Worm (Caenorhabditis elegans) whole organism, midembryonic: ENCODE results near the gene rme-6.
A peak's percentile ranks its signal among the peaks of the same experiment; 100 is the strongest.

Experiments
- T22C8.4 ChIP-seq: fragments of 200-800 bp; sonication (Bioruptor generic); IDR thresholded peaks from 2 replicates; pipeline ENCODE4 v1.3.6; 2022; ENCODE audit warnings: missing genetic modification characterization, missing compliant biosample characterization
- cog-1 ChIP-seq: sonication (generic microtip); optimal IDR thresholded peaks from 2 replicates; lab custom pipeline; 2016; ENCODE audit warnings: missing genetic modification characterization, missing compliant biosample characterization
- flt-1 ChIP-seq: fragments of 200-800 bp; sonication (Bioruptor generic); IDR thresholded peaks from 2 replicates; pipeline ENCODE4 v1.3.6; 2022; ENCODE audit warnings: missing genetic modification characterization, missing compliant biosample characterization
- klf-2 ChIP-seq: fragments of 200-800 bp; sonication (Bioruptor generic); conservative IDR thresholded peaks from 2 replicates; pipeline ENCODE4 v1.3.6; 2022; ENCODE audit warnings: missing genetic modification reagents, missing genetic modification characterization, missing compliant biosample characterization
- med-1 ChIP-seq: sonication (generic microtip); optimal IDR thresholded peaks from 2 replicates; lab custom pipeline; 2017; ENCODE audit warnings: missing genetic modification characterization, mild to moderate bottlenecking, missing compliant biosample characterization, antibody characterized with exemption, missing genetic modification reagents; ENCODE audit not compliant: insufficient read depth
- ref-1 ChIP-seq: fragments of 200-800 bp; sonication (Bioruptor generic); conservative IDR thresholded peaks from 2 replicates; pipeline ENCODE4 v1.3.6; 2022; ENCODE audit warnings: missing genetic modification reagents, missing genetic modification characterization, missing compliant biosample characterization
- tab-1 ChIP-seq: fragments of 200-800 bp; sonication (Bioruptor generic); IDR thresholded peaks from 2 replicates; pipeline ENCODE4 v1.3.6; 2022; ENCODE audit warnings: missing genetic modification characterization, missing compliant biosample characterization
- ztf-23 ChIP-seq: fragments of 200-800 bp; sonication (Bioruptor generic); IDR thresholded peaks from 2 replicates; pipeline ENCODE4 v1.3.6; 2022; ENCODE audit warnings: missing genetic modification reagents, missing genetic modification characterization, missing compliant biosample characterization
- ztf-29 ChIP-seq: fragments of 200-800 bp; sonication (Bioruptor generic); IDR thresholded peaks from 2 replicates; pipeline ENCODE4 v1.3.6; 2022; ENCODE audit warnings: missing genetic modification reagents, missing genetic modification characterization, missing compliant biosample characterization

Gene rme-6

DNA sequence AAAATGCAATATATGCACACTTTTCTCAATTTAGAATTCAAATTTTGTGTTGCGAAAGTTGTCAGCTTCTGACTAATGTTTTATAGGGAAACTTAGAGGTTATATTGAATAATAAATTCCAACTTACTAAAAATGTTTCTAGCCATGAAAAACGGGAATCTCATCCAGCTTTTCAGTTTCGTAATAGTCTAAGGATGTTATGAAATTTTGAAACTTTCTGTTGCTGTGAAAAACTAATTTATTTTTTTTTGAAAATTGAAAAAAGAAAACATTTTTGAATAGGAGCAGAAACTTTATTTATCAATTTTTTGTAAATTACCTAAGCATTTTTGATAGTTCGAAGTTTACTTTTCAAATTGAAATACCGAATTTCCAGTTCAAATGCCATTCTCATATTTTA, 24.6 kb downstream of the rme-6 start:
- no peak for TF ChIP-seq ref-1 (GFP tag; lab: Robert Waterston, UW)
- TF ChIP-seq ztf-29 (GFP tag; lab: Robert Waterston, UW) = no peak
- TF ChIP-seq cog-1 (tag; lab: Kevin White, UChicago) = no peak
- no peak for TF ChIP-seq flt-1 (GFP tag; lab: Robert Waterston, UW)
- TF ChIP-seq med-1 (GFP tag; lab: Kevin White, UChicago) = no peak
- TF ChIP-seq ztf-23 (GFP tag; lab: Robert Waterston, UW) = no peak
- TF ChIP-seq tab-1 = no peak
- TF ChIP-seq T22C8.4 (GFP tag; lab: Robert Waterston, UW) = no peak
- TF ChIP-seq klf-2 (GFP tag; lab: Robert Waterston, UW) = no peak

DNA sequence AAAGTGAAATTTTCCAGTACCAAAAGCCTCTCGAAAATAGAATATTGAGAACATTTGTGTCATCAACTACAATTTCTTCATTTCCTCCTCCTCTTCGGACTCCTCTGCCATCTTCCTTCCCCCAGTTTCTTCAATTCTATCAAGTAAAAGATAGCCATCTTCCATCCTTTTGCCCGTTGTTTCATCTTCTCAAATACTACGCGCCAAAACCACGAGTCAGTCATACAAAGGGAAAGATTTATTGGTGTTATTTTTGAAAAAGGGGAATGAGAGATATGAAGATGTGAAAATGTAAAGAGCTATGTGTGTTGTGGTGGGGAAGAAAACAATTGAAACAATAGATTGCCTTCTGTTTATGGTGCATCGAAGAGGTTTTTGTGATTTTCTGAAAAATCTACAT, 25.2 kb downstream of the rme-6 start:
- TF ChIP-seq T22C8.4 (GFP tag; lab: Robert Waterston, UW) = no peak
- no peak for TF ChIP-seq flt-1 (GFP tag; lab: Robert Waterston, UW)
- TF ChIP-seq ztf-23 (GFP tag; lab: Robert Waterston, UW) = no peak
- TF ChIP-seq tab-1 = no peak
- no peak for TF ChIP-seq klf-2 (GFP tag; lab: Robert Waterston, UW)
- no peak for TF ChIP-seq cog-1 (tag; lab: Kevin White, UChicago)
- TF ChIP-seq ztf-29 (GFP tag; lab: Robert Waterston, UW) = no peak
- TF ChIP-seq ref-1 (GFP tag; lab: Robert Waterston, UW) = no peak
- no peak for TF ChIP-seq med-1 (GFP tag; lab: Kevin White, UChicago)

DNA sequence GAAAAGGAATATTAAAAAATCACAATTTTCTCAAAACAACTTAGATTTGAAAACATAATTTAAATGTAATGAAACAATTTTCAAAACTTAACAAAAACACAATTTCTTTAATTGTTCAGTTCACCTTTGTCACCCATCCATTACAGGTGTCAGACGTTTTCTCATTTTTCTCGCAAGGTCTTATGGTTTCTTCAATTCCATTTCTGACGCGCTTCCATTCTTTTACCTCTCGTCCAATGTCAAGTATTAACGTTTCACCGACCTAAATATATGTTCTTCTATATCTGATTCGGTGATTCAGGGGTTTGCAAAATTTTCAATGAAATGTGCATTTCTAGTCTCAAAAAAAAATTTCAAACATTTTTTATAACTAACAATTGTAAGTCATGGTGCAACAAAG, 26.5 kb downstream of the rme-6 start:
- TF ChIP-seq ref-1 (GFP tag; lab: Robert Waterston, UW) (no peak), ztf-29 (GFP tag; lab: Robert Waterston, UW) (no peak), flt-1 (GFP tag; lab: Robert Waterston, UW) (no peak), T22C8.4 (GFP tag; lab: Robert Waterston, UW) (no peak), ztf-23 (GFP tag; lab: Robert Waterston, UW) (no peak), cog-1 (tag; lab: Kevin White, UChicago) (no peak), klf-2 (GFP tag; lab: Robert Waterston, UW) (no peak), med-1 (GFP tag; lab: Kevin White, UChicago) (no peak), tab-1 (no peak)

DNA sequence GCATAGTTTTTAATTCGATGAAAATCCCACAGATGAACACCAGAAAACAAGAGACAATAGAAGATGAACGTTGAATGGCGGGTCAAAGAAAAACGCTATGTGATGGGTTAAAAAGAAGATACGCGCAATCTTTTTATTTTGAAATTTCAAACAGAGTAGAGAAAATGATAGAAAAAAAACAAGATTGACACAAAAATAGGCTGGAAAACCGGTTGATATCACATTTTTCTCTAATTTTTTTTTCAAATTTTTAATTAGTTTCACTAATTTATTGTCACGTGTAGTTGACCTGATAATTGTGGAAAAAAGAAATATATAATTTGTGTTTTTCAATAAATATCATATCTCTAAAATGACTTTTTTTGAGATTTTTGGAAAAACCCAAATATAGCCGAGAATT, 27.2 kb downstream of the rme-6 start, which contains the start of gene C05D9.9:
Gene C05D9.9 (minus strand): TSS at position 101 of the 400 bp plus-strand sequence.
- TF ChIP-seq flt-1 (GFP tag; lab: Robert Waterston, UW) (no peak), med-1 (GFP tag; lab: Kevin White, UChicago) (no peak), ref-1 (GFP tag; lab: Robert Waterston, UW) (no peak), ztf-29 (GFP tag; lab: Robert Waterston, UW) (no peak), T22C8.4 (GFP tag; lab: Robert Waterston, UW) (no peak), tab-1 (no peak), ztf-23 (GFP tag; lab: Robert Waterston, UW) (no peak), klf-2 (GFP tag; lab: Robert Waterston, UW) (no peak), cog-1 (tag; lab: Kevin White, UChicago) (no peak)

DNA sequence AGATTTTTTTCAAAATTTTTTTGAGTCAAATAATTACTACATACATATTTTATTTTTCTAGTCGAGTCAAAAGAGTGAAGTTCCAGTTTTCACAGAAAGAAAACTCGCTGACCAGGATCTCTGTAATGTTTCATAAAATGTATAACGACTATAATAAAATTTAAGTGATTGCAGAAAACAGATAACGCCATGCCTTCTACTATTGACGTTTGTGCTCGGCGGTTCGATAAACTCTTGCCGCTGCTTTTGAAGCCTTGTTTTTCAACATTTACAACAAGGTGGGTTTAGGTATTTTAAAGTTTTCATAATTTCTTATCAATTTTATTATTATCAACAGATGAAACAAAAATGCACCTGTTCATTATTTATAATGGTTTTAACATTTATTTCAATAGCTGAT, 28.5 kb downstream of the rme-6 start, which contains the start of gene lmp-2:
Gene lmp-2 (plus strand): TSS at position 190 of the 400 bp plus-strand sequence.
- TF ChIP-seq cog-1 (tag; lab: Kevin White, UChicago) (no peak), flt-1 (GFP tag; lab: Robert Waterston, UW) (no peak), med-1 (GFP tag; lab: Kevin White, UChicago) (no peak), ztf-29 (GFP tag; lab: Robert Waterston, UW) (no peak), tab-1 (no peak), T22C8.4 (GFP tag; lab: Robert Waterston, UW) (no peak), klf-2 (GFP tag; lab: Robert Waterston, UW) (no peak), ref-1 (GFP tag; lab: Robert Waterston, UW) (no peak), ztf-23 (GFP tag; lab: Robert Waterston, UW) (no peak)

DNA sequence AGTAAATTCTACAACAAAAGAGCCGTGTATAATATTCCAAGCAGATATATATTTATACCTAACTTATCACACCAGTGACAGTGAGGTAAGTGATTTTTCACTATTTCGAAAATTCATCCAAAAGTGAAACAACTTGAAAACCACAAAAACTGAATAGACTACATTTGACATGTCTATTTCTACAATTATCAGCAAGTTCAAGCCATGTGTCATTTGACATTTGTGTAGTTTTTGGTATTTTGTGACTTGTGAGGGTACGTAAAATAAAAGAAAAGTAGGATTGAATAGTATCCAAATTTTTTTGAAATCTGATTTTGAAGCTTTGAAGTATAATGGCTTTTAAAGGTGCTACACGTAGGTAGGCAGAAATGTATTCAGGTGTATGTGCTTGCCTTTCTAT, 29.3 kb downstream of the rme-6 start:
- TF ChIP-seq flt-1 (GFP tag; lab: Robert Waterston, UW) (no peak), T22C8.4 (GFP tag; lab: Robert Waterston, UW) (no peak), ztf-29 (GFP tag; lab: Robert Waterston, UW) (no peak), med-1 (GFP tag; lab: Kevin White, UChicago) (no peak), klf-2 (GFP tag; lab: Robert Waterston, UW) (no peak), tab-1 (no peak), ref-1 (GFP tag; lab: Robert Waterston, UW) (no peak), cog-1 (tag; lab: Kevin White, UChicago) (no peak), ztf-23 (GFP tag; lab: Robert Waterston, UW) (no peak)

DNA sequence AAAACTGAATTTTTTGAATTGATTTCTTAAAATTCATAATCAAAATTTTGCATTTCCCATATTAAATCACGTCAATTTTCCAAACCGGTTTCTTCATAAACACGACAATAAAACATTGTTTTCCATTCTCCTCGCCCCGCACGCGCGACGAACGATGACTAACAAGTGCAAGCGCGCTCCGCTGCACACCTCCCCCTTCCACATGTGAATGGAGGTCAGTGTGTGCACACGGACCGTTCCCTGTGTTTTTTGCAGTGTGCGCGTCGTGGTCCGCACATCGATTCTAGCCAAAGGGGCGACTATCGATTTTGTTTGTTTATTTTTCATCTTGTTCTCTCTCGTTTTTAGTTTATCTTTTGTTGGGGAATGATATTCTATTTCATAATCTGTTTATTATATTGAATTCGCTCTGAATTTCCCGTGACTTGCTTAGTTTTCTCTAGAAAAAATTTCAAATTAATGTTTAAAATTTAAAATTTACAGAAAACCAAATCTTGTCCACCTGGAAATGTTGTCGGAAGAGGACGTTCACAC, 31.6 kb downstream of the rme-6 start, which contains the start of gene snx-1:
Gene snx-1 (plus strand): TSS at position 484 of the 534 bp plus-strand sequence.
- TF ChIP-seq flt-1 (GFP tag; lab: Robert Waterston, UW) (peak; percentile 52; the same call in 1 of the 2 replicates), T22C8.4 (GFP tag; lab: Robert Waterston, UW) (no peak)

DNA sequence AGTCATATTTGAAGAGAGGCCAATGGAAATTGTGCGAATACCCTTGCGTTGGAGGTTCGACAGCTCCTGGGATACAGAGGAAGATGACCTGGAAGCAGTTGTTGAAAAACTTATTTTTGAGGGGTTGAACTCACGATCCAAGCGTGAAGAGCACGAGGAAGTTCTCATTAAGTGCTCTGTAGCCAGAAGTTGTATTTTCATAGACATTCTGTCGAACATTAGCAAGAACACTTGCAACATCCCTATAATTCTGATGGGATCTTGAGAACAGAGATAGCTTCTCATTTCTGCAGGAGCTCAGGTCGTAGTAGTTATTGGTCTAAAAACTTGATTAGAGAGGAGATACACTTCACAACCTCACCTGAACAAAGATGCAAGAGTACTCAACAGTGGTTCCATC, 44.7 kb downstream of the rme-6 start:
- TF ChIP-seq ztf-29 (GFP tag; lab: Robert Waterston, UW) (no peak), ztf-23 (GFP tag; lab: Robert Waterston, UW) (no peak), T22C8.4 (GFP tag; lab: Robert Waterston, UW) (no peak), flt-1 (GFP tag; lab: Robert Waterston, UW) (no peak), ref-1 (GFP tag; lab: Robert Waterston, UW) (no peak), med-1 (GFP tag; lab: Kevin White, UChicago) (no peak), klf-2 (GFP tag; lab: Robert Waterston, UW) (no peak), cog-1 (tag; lab: Kevin White, UChicago) (no peak), tab-1 (no peak)

DNA sequence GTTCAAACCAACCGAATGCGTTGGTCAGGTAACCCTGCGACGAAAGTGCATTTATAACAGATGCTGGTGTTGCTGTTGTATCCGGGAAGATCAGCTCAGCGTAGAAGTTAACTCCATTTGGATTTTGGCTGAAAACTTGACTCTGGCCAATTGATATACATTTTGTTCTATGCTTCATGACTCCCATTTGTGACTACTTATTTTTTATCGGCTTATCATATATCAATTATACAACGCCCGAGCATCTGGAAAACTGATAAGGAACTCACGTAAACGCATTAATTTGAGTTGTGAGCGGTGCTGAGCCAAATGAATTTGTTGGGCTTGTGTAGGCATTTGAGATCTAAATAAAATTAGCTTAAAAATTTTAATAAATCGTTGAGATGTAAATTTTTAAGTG, 50.4 kb downstream of the rme-6 start:
- no peak for TF ChIP-seq ztf-29 (GFP tag; lab: Robert Waterston, UW)
- no peak for TF ChIP-seq ztf-23 (GFP tag; lab: Robert Waterston, UW)
